Worm (Caenorhabditis elegans) whole organism, mixed stage, embryonic: ENCODE data around the gene his-18.

Experiments used
- M03D4.4 ChIP-seq: sonication (generic microtip); optimal IDR thresholded peaks from 2 replicates; lab custom pipeline; 2017; ENCODE audit warnings: mild to moderate bottlenecking, missing genetic modification characterization, missing compliant biosample characterization
- blmp-1 ChIP-seq: fragments of 150-350 bp; optimal IDR thresholded peaks from 2 replicates; lab custom pipeline; 2014; ENCODE audit warnings: missing biosample characterization, missing genetic modification characterization
- ceh-43 ChIP-seq: fragments of 200-800 bp; sonication (Bioruptor generic); optimal IDR thresholded peaks from 2 replicates; lab custom pipeline; 2018; ENCODE audit warnings: mild to moderate bottlenecking, missing genetic modification characterization, moderate library complexity, missing compliant biosample characterization
- ces-1 ChIP-seq: fragments of 150-350 bp; optimal IDR thresholded peaks from 2 replicates; lab custom pipeline; 2014; ENCODE audit warnings: missing biosample characterization, missing genetic modification reagents, missing genetic modification characterization
- lsy-2 ChIP-seq: fragments of 150-350 bp; optimal IDR thresholded peaks from 2 replicates; lab custom pipeline; 2014; ENCODE audit warnings: missing biosample characterization, missing genetic modification characterization
- mep-1 ChIP-seq: fragments of 150-350 bp; optimal IDR thresholded peaks from 2 replicates; lab custom pipeline; 2017; ENCODE audit warnings: missing biosample characterization, missing genetic modification reagents, missing genetic modification characterization, inconsistent platforms
- nhr-2 ChIP-seq: fragments of 150-350 bp; optimal IDR thresholded peaks from 2 replicates; lab custom pipeline; 2014; ENCODE audit warnings: missing biosample characterization, missing genetic modification characterization
- nhr-237 ChIP-seq: fragments of 150-350 bp; optimal IDR thresholded peaks from 2 replicates; lab custom pipeline; 2014; ENCODE audit warnings: missing biosample characterization, missing genetic modification characterization
- pha-4 ChIP-seq: fragments of 150-350 bp; optimal IDR thresholded peaks from 2 replicates; lab custom pipeline; 2018; ENCODE audit warnings: missing biosample characterization, missing genetic modification reagents, missing genetic modification characterization
- snpc-4 ChIP-seq: fragments of 150-350 bp; optimal IDR thresholded peaks from 2 replicates; lab custom pipeline; 2014; ENCODE audit warnings: missing biosample characterization, missing genetic modification characterization
- tbx-8 ChIP-seq: fragments of 200-800 bp; sonication (Bioruptor generic); optimal IDR thresholded peaks from 2 replicates; lab custom pipeline; 2018; ENCODE audit warnings: mild to moderate bottlenecking, missing genetic modification characterization, moderate library complexity, missing compliant biosample characterization
- unc-39 ChIP-seq: fragments of 150-350 bp; optimal IDR thresholded peaks from 2 replicates; lab custom pipeline; 2014; ENCODE audit warnings: missing biosample characterization, missing genetic modification characterization
- unc-62 ChIP-seq: fragments of 150-350 bp; optimal IDR thresholded peaks from 2 replicates; lab custom pipeline; 2014; ENCODE audit warnings: missing biosample characterization, missing genetic modification reagents, missing genetic modification characterization
- ztf-11 ChIP-seq: fragments of 150-350 bp; optimal IDR thresholded peaks from 2 replicates; lab custom pipeline; 2014; ENCODE audit warnings: missing biosample characterization, missing genetic modification characterization

DNA sequence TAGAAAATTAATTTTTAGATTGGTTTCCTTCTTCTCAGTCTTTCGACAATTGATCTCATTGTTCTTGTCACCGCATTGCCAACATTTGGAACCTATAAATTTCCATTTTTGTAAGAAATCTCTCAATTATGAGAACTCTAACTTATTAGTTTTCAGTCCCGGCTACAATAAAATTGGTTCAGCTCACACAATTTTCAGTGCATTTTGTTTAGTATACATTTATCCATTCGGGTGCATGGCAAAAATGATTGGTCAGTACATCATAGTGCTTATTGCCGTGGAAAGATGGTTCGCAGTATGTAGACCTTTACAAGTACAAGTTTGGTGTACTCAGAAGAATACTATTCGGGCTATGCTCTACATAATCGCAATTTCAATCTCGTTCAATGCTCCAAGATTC, 5.9 kb downstream of the his-18 start:
- no peak for TF ChIP-seq ztf-11 (tag; lab: Kevin White, UChicago)
- TF ChIP-seq blmp-1 = no peak
- no peak for TF ChIP-seq snpc-4 (tag; lab: Kevin White, UChicago)
- TF ChIP-seq mep-1 = no peak
- no peak for TF ChIP-seq lsy-2
- TF ChIP-seq ceh-43 = no peak
- no peak for TF ChIP-seq ces-1 (GFP tag; lab: Kevin White, UChicago)
- no peak for TF ChIP-seq nhr-237 (tag; lab: Kevin White, UChicago)
- no peak for TF ChIP-seq pha-4 (tag; lab: Kevin White, UChicago)
- no peak for TF ChIP-seq unc-39 (tag; lab: Kevin White, UChicago)
- no peak for TF ChIP-seq nhr-2
- TF ChIP-seq M03D4.4 (tag; lab: Kevin White, UChicago) = no peak
- no peak for TF ChIP-seq tbx-8 (GFP tag; lab: Kevin White, UChicago)
- no peak for TF ChIP-seq unc-62
